Worm (Caenorhabditis elegans) whole organism, L1 larva: Measurements from ENCODE around the gene lelo-4.

ENCODE experiments used
- aly-2 ChIP-seq: fragments of 150-350 bp; optimal IDR thresholded peaks from 2 replicates; lab custom pipeline; 2014; ENCODE audit warnings: missing biosample characterization, missing genetic modification characterization
- ama-1 ChIP-seq: fragments of 150-350 bp; optimal IDR thresholded peaks from 2 replicates; lab custom pipeline; 2014
- fos-1 ChIP-seq: fragments of 150-350 bp; optimal IDR thresholded peaks from 2 replicates; lab custom pipeline; 2014; ENCODE audit warnings: missing biosample characterization, missing genetic modification characterization
- hlh-4 ChIP-seq: sonication (generic microtip); optimal IDR thresholded peaks from 2 replicates; lab custom pipeline; 2016; ENCODE audit warnings: mild to moderate bottlenecking, missing genetic modification characterization, missing compliant biosample characterization
- jun-1 ChIP-seq: fragments of 150-350 bp; optimal IDR thresholded peaks from 2 replicates; lab custom pipeline; 2014; ENCODE audit warnings: missing biosample characterization, missing genetic modification reagents, missing genetic modification characterization
- lin-14 ChIP-seq: fragments of 200-800 bp; sonication (Bioruptor generic); optimal IDR thresholded peaks from 2 replicates; lab custom pipeline; 2018; ENCODE audit warnings: mild to moderate bottlenecking, missing genetic modification characterization, moderate library complexity, missing compliant biosample characterization
- lir-3 ChIP-seq: sonication (generic microtip); optimal IDR thresholded peaks from 2 replicates; lab custom pipeline; 2016; ENCODE audit warnings: mild to moderate bottlenecking, missing genetic modification characterization, moderate library complexity, missing compliant biosample characterization; ENCODE audit not compliant: poor library complexity
- nhr-237 ChIP-seq: fragments of 150-350 bp; optimal IDR thresholded peaks from 2 replicates; lab custom pipeline; 2014; ENCODE audit warnings: missing biosample characterization, missing genetic modification characterization
- nhr-76 ChIP-seq: sonication (generic microtip); optimal IDR thresholded peaks from 2 replicates; lab custom pipeline; 2017; ENCODE audit warnings: missing biosample characterization, missing genetic modification characterization
- nhr-84 ChIP-seq: sonication (generic microtip); optimal IDR thresholded peaks from 2 replicates; lab custom pipeline; 2017; ENCODE audit warnings: missing biosample characterization, missing genetic modification characterization
- snpc-4 ChIP-seq: fragments of 150-350 bp; optimal IDR thresholded peaks from 2 replicates; lab custom pipeline; 2014; ENCODE audit warnings: missing biosample characterization, missing genetic modification characterization
- tbx-2 ChIP-seq: sonication (generic microtip); optimal IDR thresholded peaks from 2 replicates; lab custom pipeline; 2016; ENCODE audit warnings: missing genetic modification characterization, missing compliant biosample characterization

- TF ChIP-seq jun-1 (tag; lab: Kevin White, UChicago) (no peak), hlh-4 (tag; lab: Kevin White, UChicago) (no peak), nhr-76 (no peak), nhr-237 (no peak), aly-2 (tag; lab: Kevin White, UChicago) (no peak), lir-3 (tag; lab: Kevin White, UChicago) (no peak), fos-1 (tag; lab: Kevin White, UChicago) (no peak), ama-1 (no peak), lin-14 (GFP tag; lab: Kevin White, UChicago) (peak; percentile 62), tbx-2 (tag; lab: Kevin White, UChicago) (no peak), nhr-84 (tag; lab: Kevin White, UChicago) (no peak), snpc-4 (no peak)
Observed at ce11 chrII:5727707-5728106, 13.0 kb downstream of the lelo-4 start, which contains the start of gene rab-3.
